Worm (Caenorhabditis elegans) whole organism, L4/young adult: ENCODE measurements around the gene Y46G5A.8.

Experiments used
- dao-5 ChIP-seq: sonication (generic microtip); optimal IDR thresholded peaks from 2 replicates; lab custom pipeline; 2016; ENCODE audit warnings: missing genotype, missing genetic modification characterization, moderate library complexity, missing compliant biosample characterization
- him-1 ChIP-seq: sonication (generic microtip); optimal IDR thresholded peaks from 2 replicates; lab custom pipeline; 2016; ENCODE audit warnings: missing genotype, missing genetic modification reagents, missing genetic modification characterization, missing compliant biosample characterization

DNA sequence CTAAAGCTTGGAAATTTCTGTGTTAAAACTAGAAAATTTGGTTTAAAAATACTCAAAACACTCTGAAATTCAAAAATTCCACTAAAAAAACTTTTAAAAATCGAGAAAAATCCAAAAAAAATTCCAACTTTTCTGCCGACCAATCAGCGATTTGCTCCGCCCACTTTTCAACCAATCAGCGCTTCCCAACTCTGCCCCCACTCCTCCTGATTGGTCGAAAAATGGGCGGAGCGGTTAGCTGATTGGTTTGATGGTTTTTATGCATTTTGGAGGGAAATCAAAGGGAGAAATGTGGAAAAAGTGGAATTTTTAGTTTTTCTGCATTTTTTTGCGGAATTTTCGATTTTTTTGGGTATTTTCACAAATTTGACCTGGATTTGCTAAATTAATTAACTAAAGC lies 34.1 kb upstream of the Y46G5A.8 start:
- no peak for TF ChIP-seq him-1 (tag; lab: Kevin White, UChicago)
- no peak for TF ChIP-seq dao-5 (tag; lab: Kevin White, UChicago)
